Fruit fly (Drosophila melanogaster): ENCODE data around the gene Vps53.

The Vps53 gene

DNA sequence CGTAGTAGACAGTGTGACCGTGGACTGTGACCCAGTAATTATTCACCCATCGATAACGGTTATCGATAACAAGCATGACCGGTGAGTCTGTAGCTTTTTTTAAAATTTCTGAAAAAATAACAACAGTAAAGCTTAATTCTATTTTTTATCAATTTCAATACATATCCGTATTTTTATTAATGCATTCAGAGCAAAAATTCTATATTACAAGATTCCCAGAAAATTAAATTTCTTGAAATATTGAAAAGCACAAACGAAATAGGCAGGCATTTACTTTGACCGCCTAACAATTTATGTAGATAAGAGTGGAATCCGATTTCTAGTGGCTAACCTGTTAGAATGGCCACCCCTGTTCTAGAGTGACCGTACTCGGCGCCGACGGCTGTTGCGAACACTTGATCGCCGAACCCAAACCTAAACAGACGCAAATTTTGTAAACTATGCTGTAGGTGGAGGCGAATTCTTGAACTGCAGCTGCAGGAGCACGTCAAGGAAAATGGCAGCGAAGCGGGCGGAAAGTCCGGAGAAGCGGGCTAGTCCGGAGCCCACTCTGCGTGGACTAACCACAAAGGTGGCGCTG is 8.1 kb upstream of the Vps53 start, which contains the start of gene CG3652:
CG3652 (minus strand) TSS at position 35 of the 580 bp plus-strand sequence.
- TF ChIP-seq pan (optimal IDR thresholded peaks at IDR 0.05) (no peak), psq (optimal IDR thresholded peaks at IDR 0.05) (no peak), usp (GFP tag; optimal IDR thresholded peaks at IDR 0.05) (no peak), CG8478 (optimal IDR thresholded peaks at IDR 0.05) (no peak), Dll (optimal IDR thresholded peaks at IDR 0.05) (no peak), EcR (GFP tag; optimal IDR thresholded peaks at IDR 0.05) (no peak)

DNA sequence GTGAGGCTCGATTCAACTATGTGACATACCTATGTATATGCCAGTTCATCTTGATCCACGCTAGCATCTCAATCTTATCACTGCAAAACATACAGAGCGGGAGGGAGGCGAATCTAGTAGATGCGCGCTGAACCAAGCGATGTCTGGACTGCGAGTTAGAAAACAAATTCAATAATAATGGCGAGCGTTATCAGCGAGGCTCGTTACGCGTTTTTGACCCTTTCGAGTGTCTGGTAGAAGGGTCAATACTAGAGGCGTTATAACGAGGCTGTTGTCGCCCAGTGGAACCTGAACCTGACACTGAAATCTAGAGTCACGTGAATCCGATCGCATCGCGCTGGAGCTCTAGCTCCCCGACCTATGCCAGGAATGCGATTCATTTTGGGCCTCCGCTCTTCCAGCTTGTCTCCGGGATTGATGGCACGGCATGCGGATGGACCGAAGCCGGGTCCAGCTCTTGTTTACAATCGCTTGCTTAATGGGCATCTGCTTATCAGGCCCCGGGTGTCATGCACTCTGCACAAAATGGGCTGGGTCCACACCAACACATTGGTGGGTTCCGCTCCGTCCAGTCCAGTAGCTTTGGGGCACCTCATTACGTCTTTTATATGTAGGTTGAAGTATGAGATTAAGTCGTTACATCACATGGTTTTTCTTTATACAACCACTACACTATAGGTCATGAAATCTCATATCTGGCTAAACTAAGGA is 3.7 kb upstream of the Vps53 start:
- no peak for TF ChIP-seq CG8478 (optimal IDR thresholded peaks at IDR 0.05)
- TF ChIP-seq EcR (GFP tag; optimal IDR thresholded peaks at IDR 0.05), result no peak
- TF ChIP-seq usp (GFP tag; optimal IDR thresholded peaks at IDR 0.05), result no peak
- no peak for TF ChIP-seq psq (optimal IDR thresholded peaks at IDR 0.05)
- no peak for TF ChIP-seq Dll (optimal IDR thresholded peaks at IDR 0.05)
- no peak for TF ChIP-seq pan (optimal IDR thresholded peaks at IDR 0.05)

DNA sequence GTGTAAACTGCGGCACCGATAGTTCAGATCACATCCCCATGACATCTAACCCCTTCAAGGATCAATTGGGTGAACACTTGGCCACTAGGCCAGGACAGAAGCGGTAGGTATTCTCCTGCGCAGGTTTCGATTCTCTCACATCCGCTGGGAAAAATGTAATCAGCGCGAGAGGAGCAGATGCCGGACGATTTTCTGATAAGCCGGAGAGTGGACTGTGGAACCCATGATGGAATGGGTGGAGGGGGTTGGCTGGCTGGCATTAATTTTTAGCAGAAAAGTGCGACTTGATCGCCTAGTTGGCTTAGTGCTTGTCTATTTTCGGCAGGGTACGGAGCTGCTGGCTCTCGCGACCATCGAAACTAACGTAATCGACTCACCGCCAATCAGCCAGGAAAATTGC is 2.2 kb upstream of the Vps53 start, which contains the start of gene Tps1:
Tps1 (plus strand) TSS at position 301 of the 400 bp plus-strand sequence.
- TF ChIP-seq usp (GFP tag; optimal IDR thresholded peaks at IDR 0.05), result no peak
- TF ChIP-seq CG8478 (optimal IDR thresholded peaks at IDR 0.05), result no peak
- TF ChIP-seq pan (optimal IDR thresholded peaks at IDR 0.05), result no peak
- TF ChIP-seq psq (optimal IDR thresholded peaks at IDR 0.05), result no peak
- TF ChIP-seq EcR (GFP tag; optimal IDR thresholded peaks at IDR 0.05), result no peak
- no peak for TF ChIP-seq Dll (optimal IDR thresholded peaks at IDR 0.05)

DNA sequence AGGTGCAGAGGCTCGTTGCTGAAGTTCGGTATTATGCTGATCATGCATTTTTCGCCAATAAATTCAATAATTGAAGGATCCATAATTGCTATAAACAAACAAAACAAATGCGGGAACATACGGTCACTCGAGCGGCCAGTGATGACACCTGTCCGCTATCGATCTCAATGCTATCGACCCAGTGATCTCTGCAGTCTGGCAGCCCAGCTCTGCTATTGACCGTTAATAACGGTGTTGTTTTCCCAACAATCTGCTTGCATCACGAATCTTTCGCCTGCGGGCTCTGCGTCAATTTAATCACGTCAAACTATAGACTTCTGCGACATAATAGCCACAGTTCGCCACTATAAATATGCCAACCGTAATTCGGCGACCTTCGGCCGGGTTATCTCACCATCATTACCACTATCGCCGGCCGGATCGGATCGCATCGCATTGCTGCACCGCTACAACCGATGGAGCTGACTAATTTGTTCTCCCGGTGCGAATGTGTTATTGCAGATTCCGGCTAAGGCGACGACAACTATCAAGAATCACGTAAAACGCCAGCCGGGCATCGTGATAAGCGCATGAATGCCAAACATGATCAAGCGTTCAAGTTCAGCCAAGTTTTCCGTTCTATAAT is 1.2 kb upstream of the Vps53 start, which contains the start of gene Psf2:
Psf2 (minus strand) TSS at position 431 of the 625 bp plus-strand sequence.
- no peak for TF ChIP-seq pan (optimal IDR thresholded peaks at IDR 0.05)
- no peak for TF ChIP-seq Dll (optimal IDR thresholded peaks at IDR 0.05)
- TF ChIP-seq psq (optimal IDR thresholded peaks at IDR 0.05), result no peak
- TF ChIP-seq usp (GFP tag; optimal IDR thresholded peaks at IDR 0.05), result no peak
- no peak for TF ChIP-seq CG8478 (optimal IDR thresholded peaks at IDR 0.05)
- no peak for TF ChIP-seq EcR (GFP tag; optimal IDR thresholded peaks at IDR 0.05)

DNA sequence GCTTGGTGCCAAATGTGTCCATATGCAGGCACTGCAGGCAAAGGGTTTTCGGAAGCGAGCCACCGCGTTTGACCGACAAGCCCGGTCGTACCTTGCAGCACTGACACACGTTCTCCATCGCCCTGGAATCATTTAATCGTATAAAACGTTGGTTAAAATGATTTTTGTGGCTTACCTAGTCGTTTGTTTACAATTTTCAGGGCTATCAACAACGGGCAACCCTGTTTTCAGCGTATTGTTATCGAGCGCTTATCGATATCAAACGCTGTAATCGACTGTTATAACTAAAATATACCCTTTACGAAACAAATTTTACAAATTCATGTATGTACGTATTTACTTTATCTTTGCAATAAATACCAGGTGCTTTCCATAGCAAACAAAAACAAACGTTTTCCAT is 3.3 kb downstream of the Vps53 start, which contains the start of gene CG17612:
CG17612 (minus strand) TSS at position 214 of the 400 bp plus-strand sequence.
- TF ChIP-seq psq (optimal IDR thresholded peaks at IDR 0.05), result no peak
- TF ChIP-seq usp (GFP tag; optimal IDR thresholded peaks at IDR 0.05), result no peak
- no peak for TF ChIP-seq CG8478 (optimal IDR thresholded peaks at IDR 0.05)
- TF ChIP-seq EcR (GFP tag; optimal IDR thresholded peaks at IDR 0.05), result no peak
- no peak for TF ChIP-seq Dll (optimal IDR thresholded peaks at IDR 0.05)
- TF ChIP-seq pan (optimal IDR thresholded peaks at IDR 0.05), result no peak

DNA sequence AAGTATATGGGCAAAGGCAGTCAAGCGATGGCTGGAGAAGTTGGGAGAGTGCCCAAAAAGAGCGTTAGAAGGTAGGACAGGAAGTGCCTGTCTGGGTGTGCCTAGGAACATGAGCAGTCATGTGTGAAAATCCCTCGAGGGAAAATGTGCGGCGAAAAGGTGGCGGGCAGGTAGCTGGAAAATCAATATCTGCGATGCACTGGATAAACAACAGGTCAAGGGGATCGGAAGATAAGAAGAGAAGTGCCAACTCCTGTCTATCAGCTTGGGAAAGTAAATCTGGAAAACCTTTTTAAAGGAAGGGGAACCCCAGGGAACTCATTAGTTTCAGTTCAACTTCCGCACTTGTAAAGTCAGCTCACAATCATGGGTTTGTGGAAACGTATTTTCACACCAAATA is 7.5 kb downstream of the Vps53 start:
- TF ChIP-seq CG8478 (optimal IDR thresholded peaks at IDR 0.05) (no peak), usp (GFP tag; optimal IDR thresholded peaks at IDR 0.05) (no peak), pan (optimal IDR thresholded peaks at IDR 0.05) (no peak), psq (optimal IDR thresholded peaks at IDR 0.05) (no peak), Dll (optimal IDR thresholded peaks at IDR 0.05) (no peak), EcR (GFP tag; optimal IDR thresholded peaks at IDR 0.05) (no peak)

DNA sequence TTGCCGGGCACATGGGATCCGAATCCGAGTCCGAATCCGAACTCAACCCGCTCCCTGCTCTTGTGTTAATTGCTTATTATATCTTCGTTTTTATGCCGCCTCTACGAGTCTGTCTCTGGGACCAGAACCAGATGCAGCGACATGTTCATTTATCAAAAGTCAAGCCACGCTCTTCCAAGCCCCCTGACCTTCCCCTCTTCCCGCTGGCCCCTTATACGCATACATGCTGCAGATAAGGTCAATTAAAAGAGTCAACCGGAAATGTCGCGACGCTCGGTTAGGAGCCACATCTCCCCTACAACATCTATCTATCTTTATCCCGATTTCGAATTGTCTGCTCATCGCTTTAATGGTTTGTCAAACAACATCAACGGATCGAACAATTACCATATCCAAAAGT is 8.1 kb downstream of the Vps53 start:
- TF ChIP-seq usp (GFP tag; optimal IDR thresholded peaks at IDR 0.05) (no peak), psq (optimal IDR thresholded peaks at IDR 0.05) (no peak), pan (optimal IDR thresholded peaks at IDR 0.05) (no peak), CG8478 (optimal IDR thresholded peaks at IDR 0.05) (no peak), Dll (optimal IDR thresholded peaks at IDR 0.05) (no peak)

DNA sequence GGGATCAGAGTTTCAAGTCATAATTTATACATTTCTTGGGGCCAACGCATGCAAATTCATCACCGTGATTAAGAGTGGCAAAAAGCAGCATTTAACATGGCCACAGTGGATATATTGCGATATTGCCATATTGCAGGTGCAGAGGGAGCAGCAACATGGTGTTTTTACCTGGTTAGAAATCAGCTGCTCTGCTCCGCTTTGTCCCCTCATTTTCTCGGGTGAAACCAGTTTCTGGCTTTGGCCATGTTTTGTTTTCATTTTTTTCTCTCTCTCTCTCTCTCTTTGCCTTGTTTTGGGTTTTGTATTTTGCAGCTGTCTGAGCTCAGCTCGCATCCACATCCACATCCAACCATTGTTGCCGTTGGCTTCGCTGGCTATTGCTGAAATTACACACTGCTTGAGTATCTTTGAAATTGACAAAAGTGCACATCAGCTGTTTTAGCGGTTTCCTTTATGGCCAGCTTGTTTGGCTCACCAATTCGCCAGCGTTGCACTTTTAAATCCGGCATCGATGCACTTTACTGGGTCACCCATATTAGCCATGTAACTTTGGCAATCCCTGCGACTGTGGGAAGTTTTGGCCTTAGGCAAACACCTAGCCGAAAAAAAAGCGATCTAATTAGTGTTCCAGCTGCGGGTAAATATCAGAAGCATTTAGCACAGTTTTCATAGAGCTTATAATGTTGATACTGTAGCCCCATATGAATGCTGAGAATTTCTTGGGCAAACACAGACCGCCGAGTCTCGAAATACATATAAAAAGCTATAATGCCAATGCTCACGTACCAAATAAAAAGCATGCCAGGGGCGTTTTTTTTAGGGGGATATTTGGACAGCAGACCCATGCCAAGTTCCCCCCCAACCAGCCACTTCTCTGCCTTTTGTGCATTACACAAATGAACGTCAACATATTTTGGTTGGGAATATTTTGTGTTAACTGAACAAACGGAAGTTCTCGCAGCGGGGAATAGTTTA is 10.5 kb downstream of the Vps53 start:
- TF ChIP-seq psq (optimal IDR thresholded peaks at IDR 0.05), result no peak
- TF ChIP-seq CG8478 (optimal IDR thresholded peaks at IDR 0.05), result no peak
- TF ChIP-seq usp (GFP tag; optimal IDR thresholded peaks at IDR 0.05), result no peak
- TF ChIP-seq EcR (GFP tag; optimal IDR thresholded peaks at IDR 0.05), result no peak

DNA sequence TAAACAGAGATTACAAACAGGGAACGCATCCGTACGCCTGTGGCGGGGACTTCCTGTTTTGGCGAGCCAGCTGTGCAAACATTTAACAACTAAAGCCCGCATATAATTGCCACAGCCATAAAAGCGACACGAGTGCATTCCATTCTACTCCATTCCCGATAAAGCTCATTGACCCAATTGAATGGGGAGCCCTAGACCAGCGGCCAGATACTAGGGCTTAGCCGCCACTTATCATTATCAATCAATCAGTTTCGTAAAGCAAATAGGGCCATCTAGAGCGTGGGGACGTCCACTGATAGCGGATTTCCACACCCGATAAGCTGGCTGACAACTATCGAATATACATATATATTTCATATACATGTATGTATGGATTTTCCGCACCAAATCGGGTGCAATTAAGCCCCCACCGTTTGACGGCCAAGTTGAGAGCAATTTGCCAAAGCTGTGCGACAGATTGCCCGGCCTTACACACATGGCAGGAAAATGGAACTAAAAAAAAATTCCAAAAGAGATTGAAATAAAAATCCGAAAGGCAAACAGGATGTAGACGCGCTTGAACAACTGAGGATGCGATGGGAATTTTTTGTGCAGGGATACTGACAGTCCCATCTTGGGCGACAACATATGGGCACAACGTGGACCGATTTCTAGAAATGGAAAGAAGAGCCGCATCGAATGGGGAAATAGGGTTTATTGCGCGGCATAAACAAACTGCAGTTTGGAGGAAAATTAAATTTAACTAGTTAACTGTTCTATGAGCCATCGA is 12.9 kb downstream of the Vps53 start:
- TF ChIP-seq CG8478 (optimal IDR thresholded peaks at IDR 0.05) (no peak), pan (optimal IDR thresholded peaks at IDR 0.05) (no peak), psq (optimal IDR thresholded peaks at IDR 0.05) (no peak), Dll (optimal IDR thresholded peaks at IDR 0.05) (no peak), EcR (GFP tag; optimal IDR thresholded peaks at IDR 0.05) (no peak), usp (GFP tag; optimal IDR thresholded peaks at IDR 0.05) (no peak)

DNA sequence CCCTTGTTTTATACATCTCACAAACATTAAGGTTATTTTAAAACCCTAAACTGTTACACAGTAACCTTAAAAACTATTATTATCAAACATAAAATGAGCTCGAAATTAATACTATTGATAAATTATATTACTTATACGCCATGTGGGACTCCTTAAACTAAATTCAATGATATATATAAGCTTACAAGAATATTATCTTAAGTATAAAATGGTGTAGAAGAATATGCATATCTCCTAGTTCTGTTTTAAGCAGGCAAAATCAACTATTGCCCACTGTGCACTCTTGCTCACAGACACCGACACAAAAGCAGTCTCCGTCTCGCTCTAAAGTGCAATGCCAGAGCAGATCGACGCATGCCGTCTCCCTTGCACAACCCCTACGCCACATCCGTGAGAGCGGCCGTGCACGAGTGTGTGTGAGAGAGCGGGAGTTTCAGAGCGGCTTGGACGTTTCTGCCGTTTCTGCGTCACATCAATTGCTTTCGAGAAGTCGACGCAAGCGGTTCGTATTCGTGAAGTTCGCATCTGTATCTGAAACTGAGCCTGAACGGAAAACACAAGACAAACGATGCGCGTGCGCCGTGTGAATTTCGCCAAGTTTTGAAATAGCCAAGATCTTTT is 14.2 kb downstream of the Vps53 start:
- TF ChIP-seq Dll (optimal IDR thresholded peaks at IDR 0.05) (peak; percentile 62), EcR (GFP tag; optimal IDR thresholded peaks at IDR 0.05) (no peak), CG8478 (optimal IDR thresholded peaks at IDR 0.05) (peak; percentile 87), usp (GFP tag; optimal IDR thresholded peaks at IDR 0.05) (no peak)

All from whole organism.